Fruit fly (Drosophila melanogaster): ENCODE measurements around the gene CG6142.

Gene CG6142

dm6 chr3R:26132854-26133253 is at the start of gene CG6142:
Gene CG6142 (plus strand): TSS chr3R:26133154.
- TF ChIP-seq psq (GFP tag; optimal IDR thresholded peaks at IDR 0.05), result no peak
- no peak for TF ChIP-seq HLH106 (tag; optimal IDR thresholded peaks at IDR 0.05)
- no peak for TF ChIP-seq Vsx2 (GFP tag; optimal IDR thresholded peaks at IDR 0.05; ENCODE audit: partially characterized antibody)
- TF ChIP-seq brk (GFP tag; optimal IDR thresholded peaks at IDR 0.05), result no peak
- TF ChIP-seq pan (optimal IDR thresholded peaks at IDR 0.05), result no peak
- no peak for TF ChIP-seq Jra (GFP tag; optimal IDR thresholded peaks at IDR 0.05)

- TF ChIP-seq psq (GFP tag; optimal IDR thresholded peaks at IDR 0.05) (no peak), Mio (GFP tag; optimal IDR thresholded peaks at IDR 0.05) (no peak), Hr78 (GFP tag; optimal IDR thresholded peaks at IDR 0.05) (no peak), ey (GFP tag; optimal IDR thresholded peaks at IDR 0.05) (no peak), brk (GFP tag; optimal IDR thresholded peaks at IDR 0.05) (no peak), sv (GFP tag; optimal IDR thresholded peaks at IDR 0.05) (no peak), CG9705 (GFP tag; optimal IDR thresholded peaks at IDR 0.05) (no peak), Hnf4 (GFP tag; optimal IDR thresholded peaks at IDR 0.05) (no peak), Sp1 (GFP tag; optimal IDR thresholded peaks at IDR 0.05) (no peak), rgr (GFP tag; optimal IDR thresholded peaks at IDR 0.05) (no peak), br (GFP tag; optimal IDR thresholded peaks at IDR 0.05) (no peak), CG32264 (GFP tag; optimal IDR thresholded peaks at IDR 0.05) (no peak), dmrt93B (GFP tag; optimal IDR thresholded peaks at IDR 0.05) (no peak), OdsH (GFP tag; optimal IDR thresholded peaks at IDR 0.05) (no peak), sage (GFP tag; optimal IDR thresholded peaks at IDR 0.05) (no peak), Myc (optimal IDR thresholded peaks at IDR 0.05) (no peak)
Observed at dm6 chr3R:26095551-26095950, 37.4 kb upstream of the CG6142 start.

dm6 chr3R:26096192-26096591 is 36.8 kb upstream of the CG6142 start:
- no peak for TF ChIP-seq Dif (GFP tag; optimal IDR thresholded peaks at IDR 0.05; ENCODE audit: partially characterized antibody)
- TF ChIP-seq Dfd (GFP tag; optimal IDR thresholded peaks at IDR 0.05), result peak; percentile 96

- TF ChIP-seq psq (GFP tag; optimal IDR thresholded peaks at IDR 0.05), result peak; percentile 73
- TF ChIP-seq foxo (GFP tag; optimal IDR thresholded peaks at IDR 0.05), result peak in 1 of 2 experiments; percentile 79
- TF ChIP-seq Sp1 (GFP tag; optimal IDR thresholded peaks at IDR 0.05), result peak; percentile 89
- TF ChIP-seq Vsx2 (GFP tag; optimal IDR thresholded peaks at IDR 0.05; ENCODE audit: partially characterized antibody), result peak; percentile 94
- TF ChIP-seq Rel (GFP tag; optimal IDR thresholded peaks at IDR 0.05), result no peak
- TF ChIP-seq Rel (tag; optimal IDR thresholded peaks at IDR 0.05), result peak; percentile 25
- TF ChIP-seq woc (GFP tag; optimal IDR thresholded peaks at IDR 0.05), result no peak
- TF ChIP-seq lola (GFP tag; optimal IDR thresholded peaks at IDR 0.05), result no peak
- peak; percentile 85 for TF ChIP-seq Dif (GFP tag; optimal IDR thresholded peaks at IDR 0.05; ENCODE audit: partially characterized antibody)
- no peak for TF ChIP-seq dsf (GFP tag; optimal IDR thresholded peaks at IDR 0.05; ENCODE audit: borderline replicate concordance)
- TF ChIP-seq CG9705 (GFP tag; optimal IDR thresholded peaks at IDR 0.05), result peak; percentile 9
- no peak for TF ChIP-seq Hnf4 (GFP tag; optimal IDR thresholded peaks at IDR 0.05)
- peak; percentile 55 for TF ChIP-seq OdsH (GFP tag; optimal IDR thresholded peaks at IDR 0.05)
- TF ChIP-seq sv (GFP tag; optimal IDR thresholded peaks at IDR 0.05), result peak; percentile 4
- TF ChIP-seq HLH106 (tag; optimal IDR thresholded peaks at IDR 0.05), result peak; percentile 88
- TF ChIP-seq CG32264 (GFP tag; optimal IDR thresholded peaks at IDR 0.05), result no peak
- TF ChIP-seq dmrt93B (GFP tag; optimal IDR thresholded peaks at IDR 0.05), result peak; percentile 68
- TF ChIP-seq pan (optimal IDR thresholded peaks at IDR 0.05), result no peak
- peak; percentile 45 for TF ChIP-seq Hr83 (GFP tag; optimal IDR thresholded peaks at IDR 0.05; ENCODE audit: poor library complexity, severe bottlenecking)
- peak; percentile 29 for TF ChIP-seq fru (GFP tag; optimal IDR thresholded peaks at IDR 0.05)
- TF ChIP-seq dl (GFP tag; optimal IDR thresholded peaks at IDR 0.05; ENCODE audit: insufficient read depth in 1 of 2, partially characterized antibody in 2 of 2), result peak; percentile 47 to 70
- peak; percentile 39 for TF ChIP-seq rgr (GFP tag; optimal IDR thresholded peaks at IDR 0.05)
Observed at dm6 chr3R:26098502-26099210, 34.3 kb upstream of the CG6142 start, which contains the start of gene dysf. Gene dysf (minus strand): TSS chr3R:26098711.

- TF ChIP-seq Mio (GFP tag; optimal IDR thresholded peaks at IDR 0.05) (no peak), brk (GFP tag; optimal IDR thresholded peaks at IDR 0.05) (peak; percentile 27), h (GFP tag; optimal IDR thresholded peaks at IDR 0.05) (peak; percentile 28), woc (GFP tag; optimal IDR thresholded peaks at IDR 0.05) (peak; percentile 33), psq (GFP tag; optimal IDR thresholded peaks at IDR 0.05) (no peak), tai (GFP tag; optimal IDR thresholded peaks at IDR 0.05) (peak; percentile 5), sage (GFP tag; optimal IDR thresholded peaks at IDR 0.05) (no peak), br (GFP tag; optimal IDR thresholded peaks at IDR 0.05) (peak; percentile 52), jim (GFP tag; optimal IDR thresholded peaks at IDR 0.05) (no peak), foxo (GFP tag; optimal IDR thresholded peaks at IDR 0.05) (no peak), fru (GFP tag; optimal IDR thresholded peaks at IDR 0.05) (peak; percentile 16), Abd-B (GFP tag; optimal IDR thresholded peaks at IDR 0.05) (no peak), Jra (GFP tag; optimal IDR thresholded peaks at IDR 0.05) (peak; percentile 26), pan (optimal IDR thresholded peaks at IDR 0.05) (no peak), Myc (optimal IDR thresholded peaks at IDR 0.05) (no peak), Vsx2 (GFP tag; optimal IDR thresholded peaks at IDR 0.05; ENCODE audit: partially characterized antibody) (no peak), CrebA (GFP tag; optimal IDR thresholded peaks at IDR 0.05; ENCODE audit: borderline replicate concordance) (no peak), Hnf4 (GFP tag; optimal IDR thresholded peaks at IDR 0.05) (peak; percentile 43), rgr (GFP tag; optimal IDR thresholded peaks at IDR 0.05) (peak; percentile 27), dmrt93B (GFP tag; optimal IDR thresholded peaks at IDR 0.05) (no peak), ey (GFP tag; optimal IDR thresholded peaks at IDR 0.05) (peak; percentile 55)
Observed at dm6 chr3R:26099238-26099637, 33.7 kb upstream of the CG6142 start.

All from whole organism, wandering third instar larva.